Worm (Caenorhabditis elegans) whole organism, late embryonic: Measurements from ENCODE around the gene tmc-2.

Experiments
- C08G9.2 ChIP-seq: sonication (generic microtip); optimal IDR thresholded peaks from 2 replicates; lab custom pipeline; 2016; ENCODE audit warnings: mild to moderate bottlenecking, missing genetic modification characterization, moderate library complexity, missing compliant biosample characterization
- C38D4.7 ChIP-seq: fragments of 200-800 bp; sonication (Bioruptor generic); optimal IDR thresholded peaks from 2 replicates; lab custom pipeline; 2018; ENCODE audit warnings: mild to moderate bottlenecking, missing genetic modification characterization, moderate library complexity, missing compliant biosample characterization
- K02D7.2 ChIP-seq: sonication (generic microtip); optimal IDR thresholded peaks from 2 replicates; lab custom pipeline; 2017; ENCODE audit warnings: mild to moderate bottlenecking, missing genetic modification characterization, missing compliant biosample characterization
- K09A11.1 ChIP-seq: sonication (generic microtip); optimal IDR thresholded peaks from 2 replicates; lab custom pipeline; 2017; ENCODE audit warnings: antibody characterized with exemption, mild to moderate bottlenecking, missing genetic modification characterization, missing compliant biosample characterization; ENCODE audit not compliant: insufficient read depth
- Y22D7AL.16 ChIP-seq: sonication (generic microtip); optimal IDR thresholded peaks from 2 replicates; lab custom pipeline; 2016; ENCODE audit warnings: missing genetic modification characterization, missing compliant biosample characterization
- ceh-18 ChIP-seq: sonication (generic microtip); optimal IDR thresholded peaks from 2 replicates; lab custom pipeline; 2016; ENCODE audit warnings: missing genetic modification characterization, missing compliant biosample characterization
- ceh-19 ChIP-seq: fragments of 200-800 bp; sonication (Bioruptor generic); optimal IDR thresholded peaks from 2 replicates; lab custom pipeline; 2018; ENCODE audit warnings: mild to moderate bottlenecking, missing genetic modification characterization, missing compliant biosample characterization
- ceh-2 ChIP-seq: sonication (generic microtip); optimal IDR thresholded peaks from 2 replicates; lab custom pipeline; 2016; ENCODE audit warnings: missing genotype, missing genetic modification characterization, missing compliant biosample characterization
- ceh-30 ChIP-seq: fragments of 150-350 bp; optimal IDR thresholded peaks from 2 replicates; lab custom pipeline; 2014; ENCODE audit warnings: missing biosample characterization, missing genetic modification characterization
- ceh-34 ChIP-seq: sonication (generic microtip); optimal IDR thresholded peaks from 2 replicates; lab custom pipeline; 2016; ENCODE audit warnings: mild to moderate bottlenecking, missing genetic modification characterization, missing compliant biosample characterization
- ceh-45 ChIP-seq: fragments of 200-800 bp; sonication (Bioruptor generic); IDR thresholded peaks from 2 replicates; pipeline ENCODE4 v1.3.6; 2022; ENCODE audit warnings: missing genetic modification reagents, missing genetic modification characterization, missing compliant biosample characterization
- ceh-48 ChIP-seq: sonication (generic microtip); optimal IDR thresholded peaks from 2 replicates; lab custom pipeline; 2016; ENCODE audit warnings: missing genetic modification characterization, inconsistent platforms, missing compliant biosample characterization
- ceh-6 ChIP-seq: fragments of 200-800 bp; sonication (Bioruptor generic); optimal IDR thresholded peaks from 2 replicates; lab custom pipeline; 2018; ENCODE audit warnings: mild to moderate bottlenecking, missing genetic modification characterization, missing compliant biosample characterization
- ceh-9 ChIP-seq: sonication (generic microtip); optimal IDR thresholded peaks from 2 replicates; lab custom pipeline; 2016; ENCODE audit warnings: mild to moderate bottlenecking, missing genetic modification characterization, inconsistent platforms, missing compliant biosample characterization
- che-1 ChIP-seq: sonication (generic microtip); optimal IDR thresholded peaks from 2 replicates; lab custom pipeline; 2016; ENCODE audit warnings: mild to moderate bottlenecking, missing genetic modification characterization, missing compliant biosample characterization
- dmd-4 ChIP-seq: sonication (generic microtip); optimal IDR thresholded peaks from 2 replicates; lab custom pipeline; 2016; ENCODE audit warnings: borderline replicate concordance, missing genetic modification characterization, missing compliant biosample characterization
- dve-1 ChIP-seq: sonication (generic microtip); optimal IDR thresholded peaks from 2 replicates; lab custom pipeline; 2017; ENCODE audit warnings: antibody characterized with exemption, mild to moderate bottlenecking, missing genetic modification characterization, missing compliant biosample characterization
- elt-2 ChIP-seq: sonication (generic microtip); optimal IDR thresholded peaks from 2 replicates; lab custom pipeline; 2016; ENCODE audit warnings: missing genetic modification reagents, missing genetic modification characterization, missing compliant biosample characterization
- elt-4 ChIP-seq: sonication (generic microtip); optimal IDR thresholded peaks from 2 replicates; lab custom pipeline; 2016; ENCODE audit warnings: missing genetic modification characterization, missing compliant biosample characterization
- ets-4 ChIP-seq: sonication (generic microtip); optimal IDR thresholded peaks from 2 replicates; lab custom pipeline; 2016; ENCODE audit warnings: missing genetic modification characterization, missing compliant biosample characterization
- eyg-1 ChIP-seq: sonication (generic microtip); optimal IDR thresholded peaks from 2 replicates; lab custom pipeline; 2016; ENCODE audit warnings: missing genotype, missing genetic modification characterization, missing compliant biosample characterization
- gmeb-2 ChIP-seq: sonication (generic microtip); optimal IDR thresholded peaks from 2 replicates; lab custom pipeline; 2016; ENCODE audit warnings: missing genetic modification characterization, inconsistent platforms, missing compliant biosample characterization
- hlh-13 ChIP-seq: fragments of 200-800 bp; sonication (Bioruptor generic); optimal IDR thresholded peaks from 2 replicates; lab custom pipeline; 2018; ENCODE audit warnings: mild to moderate bottlenecking, missing genetic modification characterization, missing compliant biosample characterization
- hlh-15 ChIP-seq: sonication (generic microtip); optimal IDR thresholded peaks from 2 replicates; lab custom pipeline; 2016; ENCODE audit warnings: missing genetic modification characterization, missing compliant biosample characterization
- hlh-30 ChIP-seq: sonication (generic microtip); optimal IDR thresholded peaks from 2 replicates; lab custom pipeline; 2017; ENCODE audit warnings: antibody characterized with exemption, missing genetic modification characterization, missing compliant biosample characterization; ENCODE audit not compliant: insufficient read depth
- hlh-8 ChIP-seq: sonication (generic microtip); optimal IDR thresholded peaks from 2 replicates; lab custom pipeline; 2016; ENCODE audit warnings: missing genotype, missing genetic modification characterization, missing compliant biosample characterization
- lin-11 ChIP-seq: fragments of 200-800 bp; sonication (Bioruptor generic); optimal IDR thresholded peaks from 2 replicates; lab custom pipeline; 2018; ENCODE audit warnings: mild to moderate bottlenecking, missing genetic modification characterization, missing compliant biosample characterization
- mec-3 ChIP-seq: sonication (generic microtip); optimal IDR thresholded peaks from 2 replicates; lab custom pipeline; 2016; ENCODE audit warnings: borderline replicate concordance, missing genetic modification characterization, missing compliant biosample characterization
- nfya-1 ChIP-seq: sonication (generic microtip); optimal IDR thresholded peaks from 2 replicates; lab custom pipeline; 2017; ENCODE audit warnings: missing genetic modification characterization, mild to moderate bottlenecking, missing compliant biosample characterization, antibody characterized with exemption, moderate library complexity
- npax-4 ChIP-seq: sonication (generic microtip); optimal IDR thresholded peaks from 2 replicates; lab custom pipeline; 2016; ENCODE audit warnings: missing genetic modification characterization, missing compliant biosample characterization
- pag-3 ChIP-seq: sonication (generic microtip); optimal IDR thresholded peaks from 2 replicates; lab custom pipeline; 2016; ENCODE audit warnings: missing compliant biosample characterization, missing genetic modification characterization, borderline replicate concordance
- pax-1 ChIP-seq: fragments of 150-350 bp; optimal IDR thresholded peaks from 2 replicates; lab custom pipeline; 2014; ENCODE audit warnings: missing biosample characterization, missing genetic modification characterization
- pha-4 ChIP-seq: fragments of 150-350 bp; optimal IDR thresholded peaks from 2 replicates; lab custom pipeline; 2018; ENCODE audit warnings: missing biosample characterization, missing genetic modification reagents, missing genetic modification characterization
- ref-2 ChIP-seq: sonication (generic microtip); optimal IDR thresholded peaks from 2 replicates; lab custom pipeline; 2016; ENCODE audit warnings: missing genetic modification characterization, missing compliant biosample characterization
- rnt-1 ChIP-seq: sonication (generic microtip); optimal IDR thresholded peaks from 2 replicates; lab custom pipeline; 2016; ENCODE audit warnings: missing genetic modification characterization, missing compliant biosample characterization
- sdc-2 ChIP-seq: sonication (generic microtip); optimal IDR thresholded peaks from 2 replicates; lab custom pipeline; 2016; ENCODE audit warnings: missing genotype, missing genetic modification characterization, missing compliant biosample characterization
- sox-2 ChIP-seq: fragments of 200-800 bp; sonication (Bioruptor generic); IDR thresholded peaks from 2 replicates; pipeline ENCODE4 v1.3.6; 2022; ENCODE audit warnings: missing genetic modification reagents, missing genetic modification characterization, missing compliant biosample characterization
- sox-4 ChIP-seq: sonication (generic microtip); optimal IDR thresholded peaks from 2 replicates; lab custom pipeline; 2017; ENCODE audit warnings: mild to moderate bottlenecking, missing genetic modification characterization, inconsistent platforms, missing compliant biosample characterization
- tbx-2 ChIP-seq: sonication (generic microtip); optimal IDR thresholded peaks from 2 replicates; lab custom pipeline; 2016; ENCODE audit warnings: missing genetic modification characterization, missing compliant biosample characterization
- ttx-3 ChIP-seq: sonication (generic microtip); optimal IDR thresholded peaks from 2 replicates; lab custom pipeline; 2016; ENCODE audit warnings: missing genetic modification reagents, missing genetic modification characterization, missing compliant biosample characterization
- unc-3 ChIP-seq, 2 experiments: fragments of 200-800 bp in 1 of 2; sonication (Bioruptor generic) in 1 of 2; sonication (generic microtip) in 1 of 2; conservative IDR thresholded peaks in 1 of 2; optimal IDR thresholded peaks in 1 of 2; 2 replicates each; pipeline versions ENCODE4 v1.3.6 to Lab custom; 2016 to 2022; ENCODE audit warnings: missing compliant biosample characterization in 2 of 2, missing genetic modification characterization in 2 of 2, missing genetic modification reagents in 1 of 2
- unc-42 ChIP-seq: sonication (generic microtip); optimal IDR thresholded peaks from 2 replicates; lab custom pipeline; 2016; ENCODE audit warnings: missing genotype, missing genetic modification characterization, missing compliant biosample characterization
- unc-55 ChIP-seq: sonication (generic microtip); optimal IDR thresholded peaks from 2 replicates; lab custom pipeline; 2017; ENCODE audit warnings: missing biosample characterization, missing genetic modification reagents, missing genetic modification characterization
- unc-86 ChIP-seq: sonication (generic microtip); optimal IDR thresholded peaks from 2 replicates; lab custom pipeline; 2016; ENCODE audit warnings: missing genetic modification characterization, missing compliant biosample characterization
- zip-5 ChIP-seq: sonication (generic microtip); optimal IDR thresholded peaks from 2 replicates; lab custom pipeline; 2016; ENCODE audit warnings: missing genetic modification characterization, missing compliant biosample characterization
- ztf-16 ChIP-seq: sonication (generic microtip); optimal IDR thresholded peaks from 2 replicates; lab custom pipeline; 2017; ENCODE audit warnings: missing genetic modification characterization, missing compliant biosample characterization

Gene tmc-2

ce11 chrX:9337832-9338231 is 34.3 kb downstream of the tmc-2 start (continued):
- TF ChIP-seq pha-4 (tag; lab: Kevin White, UChicago) (no peak), sox-2 (GFP tag; lab: Robert Waterston, UW) (no peak), elt-2 (tag; lab: Kevin White, UChicago) (peak; percentile 20), hlh-30 (tag; lab: Kevin White, UChicago) (peak; percentile 57), npax-4 (tag; lab: Kevin White, UChicago) (no peak), ceh-18 (tag; lab: Kevin White, UChicago) (peak; percentile 33), ceh-9 (tag; lab: Kevin White, UChicago) (no peak), mec-3 (tag; lab: Kevin White, UChicago) (no peak), pax-1 (tag; lab: Kevin White, UChicago) (no peak), dmd-4 (no peak), C38D4.7 (GFP tag; lab: Kevin White, UChicago) (no peak), ceh-45 (GFP tag; lab: Robert Waterston, UW) (0 out of 2 replicates have a peak, but pooled peaks have one; percentile 18), ttx-3 (tag; lab: Kevin White, UChicago) (no peak), pag-3 (tag; lab: Kevin White, UChicago) (no peak), nfya-1 (peak; percentile 75), unc-55 (peak; percentile 75), ref-2 (tag; lab: Kevin White, UChicago) (peak; percentile 84), rnt-1 (tag; lab: Kevin White, UChicago) (peak; percentile 55), unc-42 (tag; lab: Kevin White, UChicago) (peak; percentile 90), zip-5 (tag; lab: Kevin White, UChicago) (no peak), hlh-8 (peak; percentile 13), tbx-2 (peak; percentile 86), ceh-19 (GFP tag; lab: Kevin White, UChicago) (peak; percentile 42), K02D7.2 (tag; lab: Kevin White, UChicago) (no peak), che-1 (tag; lab: Kevin White, UChicago) (no peak), sdc-2 (tag; lab: Kevin White, UChicago) (peak; percentile 87), Y22D7AL.16 (tag; lab: Kevin White, UChicago) (no peak)

ce11 chrX:9338375-9338774 is 34.9 kb downstream of the tmc-2 start, which contains the start of gene apa-2:
TSS of gene apa-2 (plus strand) at chrX:9338675.
- TF ChIP-seq ttx-3 (tag; lab: Kevin White, UChicago) (no peak), eyg-1 (tag; lab: Kevin White, UChicago) (no peak), ztf-16 (tag; lab: Kevin White, UChicago) (no peak), ceh-6 (GFP tag; lab: Kevin White, UChicago) (no peak)

ce11 chrX:9347380-9347979 is 44.0 kb downstream of the tmc-2 start, which contains the start of gene oga-1:
TSS of gene oga-1 (minus strand) at chrX:9347430.
- TF ChIP-seq K09A11.1 (tag; lab: Kevin White, UChicago): no peak
- TF ChIP-seq sox-2 (GFP tag; lab: Robert Waterston, UW): no peak
- no peak for TF ChIP-seq lin-11 (tag; lab: Kevin White, UChicago)
- TF ChIP-seq gmeb-2: no peak
- no peak for TF ChIP-seq pag-3 (tag; lab: Kevin White, UChicago)
- TF ChIP-seq ceh-6 (GFP tag; lab: Kevin White, UChicago): no peak
- peak; percentile 64 for TF ChIP-seq C08G9.2 (tag; lab: Kevin White, UChicago)
- no peak for TF ChIP-seq unc-86
- TF ChIP-seq ceh-30 (tag; lab: Kevin White, UChicago): no peak
- TF ChIP-seq elt-4: no peak
- no peak for TF ChIP-seq pax-1 (tag; lab: Kevin White, UChicago)
- no peak for TF ChIP-seq ceh-48 (tag; lab: Kevin White, UChicago)
- no peak for TF ChIP-seq ceh-18 (tag; lab: Kevin White, UChicago)
- no peak for TF ChIP-seq unc-3 (GFP tag; conservative IDR thresholded peaks at IDR 0.05; lab: Robert Waterston, UW)
- no peak for TF ChIP-seq unc-3 (tag; optimal IDR thresholded peaks at IDR 0.05; lab: Kevin White, UChicago)
- TF ChIP-seq ets-4 (tag; lab: Kevin White, UChicago): peak; percentile 73
- TF ChIP-seq hlh-15: no peak
- TF ChIP-seq eyg-1 (tag; lab: Kevin White, UChicago): no peak
- TF ChIP-seq ceh-34 (tag; lab: Kevin White, UChicago): peak; percentile 31
- TF ChIP-seq hlh-13 (GFP tag; lab: Kevin White, UChicago): no peak
- TF ChIP-seq dve-1 (tag; lab: Kevin White, UChicago): no peak
- TF ChIP-seq ztf-16 (tag; lab: Kevin White, UChicago): no peak
- no peak for TF ChIP-seq ceh-9 (tag; lab: Kevin White, UChicago)
- TF ChIP-seq mec-3 (tag; lab: Kevin White, UChicago): no peak
- no peak for TF ChIP-seq sox-4 (tag; lab: Kevin White, UChicago)
- TF ChIP-seq ceh-2 (tag; lab: Kevin White, UChicago): peak; percentile 63
